Worm (Caenorhabditis elegans) whole organism, early embryonic: Measurements from ENCODE around the gene F28H7.7.

Source experiments
- B0310.2 ChIP-seq: sonication (generic microtip); optimal IDR thresholded peaks from 2 replicates; lab custom pipeline; 2016; ENCODE audit warnings: mild to moderate bottlenecking, missing genetic modification characterization, missing compliant biosample characterization
- F13C5.2 ChIP-seq: sonication (generic microtip); optimal IDR thresholded peaks from 2 replicates; lab custom pipeline; 2017; ENCODE audit warnings: mild to moderate bottlenecking, missing genetic modification characterization, inconsistent platforms, missing compliant biosample characterization
- aly-1 ChIP-seq: sonication (generic microtip); optimal IDR thresholded peaks from 2 replicates; lab custom pipeline; 2016; ENCODE audit warnings: missing genetic modification characterization, missing compliant biosample characterization
- ama-1 ChIP-seq: fragments of 150-350 bp; optimal IDR thresholded peaks from 2 replicates; lab custom pipeline; 2014
- ceh-13 ChIP-seq: fragments of 200-800 bp; sonication (Bioruptor generic); optimal IDR thresholded peaks from 2 replicates; lab custom pipeline; 2018; ENCODE audit warnings: mild to moderate bottlenecking, missing genetic modification characterization, missing compliant biosample characterization
- ceh-36 ChIP-seq: sonication (generic microtip); optimal IDR thresholded peaks from 2 replicates; lab custom pipeline; 2016; ENCODE audit warnings: missing genetic modification characterization, inconsistent platforms, missing compliant biosample characterization
- ets-7 ChIP-seq: sonication (generic microtip); optimal IDR thresholded peaks from 2 replicates; lab custom pipeline; 2016; ENCODE audit warnings: missing genotype, missing genetic modification characterization, missing compliant biosample characterization
- flt-1 ChIP-seq: fragments of 200-800 bp; sonication (Bioruptor generic); IDR thresholded peaks from 2 replicates; pipeline ENCODE4 v1.3.6; 2022; ENCODE audit warnings: missing genetic modification characterization, missing compliant biosample characterization
- hmbx-1 ChIP-seq: sonication (generic microtip); optimal IDR thresholded peaks from 2 replicates; lab custom pipeline; 2016; ENCODE audit warnings: mild to moderate bottlenecking, missing genetic modification characterization, missing compliant biosample characterization
- hmg-4 ChIP-seq: fragments of 200-800 bp; sonication (Bioruptor generic); optimal IDR thresholded peaks from 2 replicates; lab custom pipeline; 2018; ENCODE audit warnings: mild to moderate bottlenecking, missing genetic modification characterization, missing compliant biosample characterization
- hnd-1 ChIP-seq: sonication (generic microtip); optimal IDR thresholded peaks from 2 replicates; lab custom pipeline; 2016; ENCODE audit warnings: missing genetic modification characterization, missing compliant biosample characterization
- pes-1 ChIP-seq: fragments of 200-800 bp; sonication (Bioruptor generic); IDR thresholded peaks from 2 replicates; pipeline ENCODE4 v1.3.6; 2022; ENCODE audit warnings: missing genetic modification reagents, missing genetic modification characterization, missing compliant biosample characterization
- scrt-1 ChIP-seq: fragments of 200-800 bp; sonication (Bioruptor generic); IDR thresholded peaks from 2 replicates; pipeline ENCODE4 v1.3.6; 2022; ENCODE audit warnings: missing genetic modification characterization, missing compliant biosample characterization
- sea-1 ChIP-seq: fragments of 200-800 bp; sonication (Bioruptor generic); conservative IDR thresholded peaks from 2 replicates; pipeline ENCODE4 v1.3.6; 2022; ENCODE audit warnings: missing genetic modification characterization, missing compliant biosample characterization
- tbx-11 ChIP-seq: fragments of 200-800 bp; sonication (Bioruptor generic); IDR thresholded peaks from 2 replicates; pipeline ENCODE4 v1.3.6; 2022; ENCODE audit warnings: missing genetic modification characterization, missing compliant biosample characterization
- tbx-37 ChIP-seq: fragments of 200-800 bp; sonication (Bioruptor generic); conservative IDR thresholded peaks from 2 replicates; pipeline ENCODE4 v1.3.6; 2022; ENCODE audit warnings: missing genetic modification reagents, missing genetic modification characterization, missing compliant biosample characterization
- tra-4 ChIP-seq: sonication (generic microtip); optimal IDR thresholded peaks from 2 replicates; lab custom pipeline; 2017; ENCODE audit warnings: missing genetic modification characterization, missing compliant biosample characterization

Gene F28H7.7

DNA sequence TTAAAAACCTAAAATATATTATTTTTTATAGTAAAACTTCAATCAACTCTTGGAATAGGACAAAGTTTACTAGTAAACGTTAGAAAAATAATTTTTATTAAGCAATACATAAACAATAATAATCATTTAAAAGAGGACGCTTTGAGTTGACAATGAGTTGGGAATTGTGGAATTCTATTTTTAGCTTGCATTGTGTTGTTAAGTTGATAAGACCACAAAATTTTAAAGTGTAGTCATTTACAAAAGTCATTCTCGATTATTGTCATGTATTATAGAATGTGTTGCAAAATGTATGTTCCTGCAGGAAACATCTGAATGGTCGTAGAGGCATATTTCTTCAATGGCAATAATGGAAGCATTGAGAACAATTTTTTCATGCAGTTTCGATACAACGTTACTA lies 42.9 kb downstream of the F28H7.7 start:
- no peak for TF ChIP-seq hmbx-1 (tag; lab: Kevin White, UChicago)
- no peak for TF ChIP-seq ama-1 (lab: Kevin White, UChicago)
- no peak for TF ChIP-seq F13C5.2 (tag; lab: Kevin White, UChicago)
- no peak for TF ChIP-seq hmg-4 (GFP tag; lab: Kevin White, UChicago)
- TF ChIP-seq scrt-1 (GFP tag; lab: Robert Waterston, UW), result no peak
- no peak for TF ChIP-seq hnd-1 (tag; lab: Kevin White, UChicago)
- TF ChIP-seq flt-1 (GFP tag; lab: Robert Waterston, UW), result no peak
- no peak for TF ChIP-seq pes-1 (GFP tag; lab: Robert Waterston, UW)
- no peak for TF ChIP-seq tbx-11 (GFP tag; lab: Robert Waterston, UW)
- TF ChIP-seq tra-4 (tag; lab: Kevin White, UChicago), result no peak
- no peak for TF ChIP-seq tbx-37 (GFP tag; lab: Robert Waterston, UW)
- no peak for TF ChIP-seq sea-1 (GFP tag; lab: Robert Waterston, UW)
- TF ChIP-seq B0310.2, result no peak
- no peak for TF ChIP-seq ceh-36 (tag; lab: Kevin White, UChicago)
- TF ChIP-seq ceh-13 (GFP tag; lab: Kevin White, UChicago), result no peak

- TF ChIP-seq ceh-36 (tag; lab: Kevin White, UChicago), result no peak
- TF ChIP-seq hnd-1 (tag; lab: Kevin White, UChicago), result no peak
- TF ChIP-seq tra-4 (tag; lab: Kevin White, UChicago), result no peak
- TF ChIP-seq flt-1 (GFP tag; lab: Robert Waterston, UW), result no peak
- no peak for TF ChIP-seq B0310.2
- no peak for TF ChIP-seq scrt-1 (GFP tag; lab: Robert Waterston, UW)
- no peak for TF ChIP-seq aly-1 (tag; lab: Kevin White, UChicago)
- TF ChIP-seq sea-1 (GFP tag; lab: Robert Waterston, UW), result no peak
- TF ChIP-seq hmg-4 (GFP tag; lab: Kevin White, UChicago), result no peak
- no peak for TF ChIP-seq tbx-11 (GFP tag; lab: Robert Waterston, UW)
- TF ChIP-seq hmbx-1 (tag; lab: Kevin White, UChicago), result no peak
- no peak for TF ChIP-seq tbx-37 (GFP tag; lab: Robert Waterston, UW)
- TF ChIP-seq pes-1 (GFP tag; lab: Robert Waterston, UW), result no peak
- TF ChIP-seq ceh-13 (GFP tag; lab: Kevin White, UChicago), result no peak
- no peak for TF ChIP-seq ama-1 (lab: Kevin White, UChicago)
- TF ChIP-seq F13C5.2 (tag; lab: Kevin White, UChicago), result no peak
- no peak for TF ChIP-seq ets-7 (tag; lab: Kevin White, UChicago)
These were observed 44.6 kb downstream of the F28H7.7 start for ce11 chrV:10709385-10709784.

- no peak for TF ChIP-seq ceh-36 (tag; lab: Kevin White, UChicago)
- no peak for TF ChIP-seq ama-1 (lab: Kevin White, UChicago)
- no peak for TF ChIP-seq tbx-37 (GFP tag; lab: Robert Waterston, UW)
- TF ChIP-seq tra-4 (tag; lab: Kevin White, UChicago), result no peak
- TF ChIP-seq hmbx-1 (tag; lab: Kevin White, UChicago), result no peak
- no peak for TF ChIP-seq ets-7 (tag; lab: Kevin White, UChicago)
- no peak for TF ChIP-seq ceh-13 (GFP tag; lab: Kevin White, UChicago)
- TF ChIP-seq aly-1 (tag; lab: Kevin White, UChicago), result no peak
These were observed 45.6 kb downstream of the F28H7.7 start for ce11 chrV:10708346-10708745.

DNA sequence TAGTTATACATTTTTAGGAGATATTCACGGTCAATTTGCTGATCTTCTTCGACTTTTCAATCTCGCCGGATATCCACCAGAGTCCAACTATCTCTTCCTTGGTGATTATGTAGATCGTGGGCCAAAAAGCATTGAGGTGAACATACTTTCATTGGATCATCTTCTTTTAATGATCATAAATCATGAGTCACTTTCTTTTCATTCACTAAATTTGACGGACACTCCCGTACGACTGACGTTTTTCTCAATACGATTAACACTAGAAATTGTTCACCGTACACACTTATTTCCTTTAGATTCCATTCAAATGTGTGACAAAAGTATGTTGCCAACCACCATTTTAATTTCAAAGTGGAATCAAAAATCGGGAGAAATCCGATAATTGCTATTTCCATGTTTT lies 51.0 kb downstream of the F28H7.7 start:
- TF ChIP-seq F13C5.2 (tag; lab: Kevin White, UChicago), result no peak
- no peak for TF ChIP-seq tbx-11 (GFP tag; lab: Robert Waterston, UW)
- TF ChIP-seq sea-1 (GFP tag; lab: Robert Waterston, UW), result no peak
- no peak for TF ChIP-seq hmbx-1 (tag; lab: Kevin White, UChicago)
- TF ChIP-seq tbx-37 (GFP tag; lab: Robert Waterston, UW), result no peak
- TF ChIP-seq flt-1 (GFP tag; lab: Robert Waterston, UW), result no peak
- TF ChIP-seq tra-4 (tag; lab: Kevin White, UChicago), result no peak
- TF ChIP-seq ets-7 (tag; lab: Kevin White, UChicago), result no peak
- TF ChIP-seq B0310.2, result no peak
- TF ChIP-seq aly-1 (tag; lab: Kevin White, UChicago), result no peak
- no peak for TF ChIP-seq ama-1 (lab: Kevin White, UChicago)
- no peak for TF ChIP-seq hmg-4 (GFP tag; lab: Kevin White, UChicago)
- no peak for TF ChIP-seq ceh-13 (GFP tag; lab: Kevin White, UChicago)
- no peak for TF ChIP-seq pes-1 (GFP tag; lab: Robert Waterston, UW)
- TF ChIP-seq hnd-1 (tag; lab: Kevin White, UChicago), result no peak
- TF ChIP-seq scrt-1 (GFP tag; lab: Robert Waterston, UW), result no peak

DNA sequence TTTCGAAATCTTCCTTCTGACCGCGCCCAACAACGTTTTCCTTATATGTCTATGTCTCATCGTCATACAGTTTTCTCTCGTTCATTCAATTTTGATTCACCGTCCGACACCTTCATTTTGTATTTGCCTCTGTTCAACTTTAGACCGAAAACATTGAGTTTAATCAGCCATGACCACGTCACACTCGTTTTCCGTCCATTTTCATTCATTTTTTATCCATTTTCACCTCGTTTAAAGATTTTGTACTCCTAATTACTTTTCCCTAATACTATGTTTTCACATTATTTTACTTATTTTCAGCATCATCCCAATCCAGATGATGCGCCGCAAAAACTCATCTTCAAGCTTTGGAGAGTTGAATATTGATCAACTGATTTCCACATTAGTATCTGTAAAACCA lies 51.7 kb downstream of the F28H7.7 start, which contains the start of gene pph-1:
Gene pph-1, plus strand, starts transcription at position 301 of the 400 bp plus-strand sequence.
- TF ChIP-seq ets-7 (tag; lab: Kevin White, UChicago) (no peak), B0310.2 (no peak), sea-1 (GFP tag; lab: Robert Waterston, UW) (no peak), F13C5.2 (tag; lab: Kevin White, UChicago) (no peak), ceh-36 (tag; lab: Kevin White, UChicago) (no peak), ceh-13 (GFP tag; lab: Kevin White, UChicago) (no peak), hnd-1 (tag; lab: Kevin White, UChicago) (no peak), tbx-37 (GFP tag; lab: Robert Waterston, UW) (no peak), tbx-11 (GFP tag; lab: Robert Waterston, UW) (no peak), hmbx-1 (tag; lab: Kevin White, UChicago) (no peak), aly-1 (tag; lab: Kevin White, UChicago) (no peak), scrt-1 (GFP tag; lab: Robert Waterston, UW) (no peak), flt-1 (GFP tag; lab: Robert Waterston, UW) (no peak), tra-4 (tag; lab: Kevin White, UChicago) (no peak), ama-1 (lab: Kevin White, UChicago) (no peak), hmg-4 (GFP tag; lab: Kevin White, UChicago) (no peak), pes-1 (GFP tag; lab: Robert Waterston, UW) (no peak)
